Worm (Caenorhabditis elegans): ENCODE measurements around the gene atf-7.

ce11 chrIII:4542362-4542931 is 43.6 kb upstream of the atf-7 start, which contains the start of the genes mrps-34 and cisd-3.1:
- TF ChIP-seq ztf-29 (GFP tag; IDR thresholded peaks at IDR 0.05): no peak
- TF ChIP-seq cog-1 (tag; optimal IDR thresholded peaks at IDR 0.05): peak; percentile 8
- TF ChIP-seq T22C8.4 (GFP tag; IDR thresholded peaks at IDR 0.05): no peak

Measured in whole organism, midembryonic.